Worm (Caenorhabditis elegans) whole organism, L2 larva: Measurements from ENCODE around the gene ZK177.9.

Source experiments
- R02D3.7 ChIP-seq: fragments of 150-350 bp; optimal IDR thresholded peaks from 2 replicates; lab custom pipeline; 2014; ENCODE audit warnings: missing biosample characterization, missing genetic modification characterization
- egl-27 ChIP-seq: sonication (generic microtip); optimal IDR thresholded peaks from 3 replicates; lab custom pipeline; 2017; ENCODE audit warnings: missing biosample characterization, missing genetic modification reagents, missing genetic modification characterization
- lin-11 ChIP-seq: fragments of 150-350 bp; sonication (generic microtip); optimal IDR thresholded peaks from 2 replicates; lab custom pipeline; 2014; ENCODE audit warnings: missing biosample characterization, missing genetic modification characterization, inconsistent platforms, mixed read lengths
- mab-5 ChIP-seq: fragments of 150-350 bp; optimal IDR thresholded peaks from 2 replicates; lab custom pipeline; 2014; ENCODE audit warnings: missing biosample characterization, missing genetic modification characterization
- nhr-129 ChIP-seq: fragments of 150-350 bp; optimal IDR thresholded peaks from 2 replicates; lab custom pipeline; 2014; ENCODE audit warnings: missing biosample characterization, missing genetic modification characterization
- skn-1 ChIP-seq: sonication (generic microtip); optimal IDR thresholded peaks from 2 replicates; lab custom pipeline; 2017; ENCODE audit warnings: missing biosample characterization, missing genetic modification characterization
- zag-1 ChIP-seq: fragments of 150-350 bp; optimal IDR thresholded peaks from 2 replicates; lab custom pipeline; 2014; ENCODE audit warnings: missing biosample characterization, missing genetic modification characterization

ce11 chrII:5565082-5565623 is 47.6 kb upstream of the ZK177.9 start:
- TF ChIP-seq nhr-129 (tag; lab: Kevin White, UChicago) = no peak
- TF ChIP-seq zag-1 (tag; lab: Kevin White, UChicago) = no peak
- no peak for TF ChIP-seq R02D3.7 (tag; lab: Kevin White, UChicago)
- no peak for TF ChIP-seq mab-5 (tag; lab: Kevin White, UChicago)
- TF ChIP-seq egl-27 (tag; lab: Kevin White, UChicago) = no peak
- no peak for TF ChIP-seq skn-1 (tag; lab: Kevin White, UChicago)
- no peak for TF ChIP-seq lin-11
